Worm (Caenorhabditis elegans) whole organism, mixed stage, embryonic: Measurements from ENCODE around the gene wrt-9.

Source experiments
- M03D4.4 ChIP-seq: sonication (generic microtip); optimal IDR thresholded peaks from 2 replicates; lab custom pipeline; 2017; ENCODE audit warnings: mild to moderate bottlenecking, missing genetic modification characterization, missing compliant biosample characterization
- bed-3 ChIP-seq: fragments of 200-800 bp; sonication (Bioruptor generic); optimal IDR thresholded peaks from 3 replicates; lab custom pipeline; 2018; ENCODE audit warnings: mild to moderate bottlenecking, missing genetic modification characterization, moderate library complexity, missing compliant biosample characterization
- blmp-1 ChIP-seq: fragments of 150-350 bp; optimal IDR thresholded peaks from 2 replicates; lab custom pipeline; 2014; ENCODE audit warnings: missing biosample characterization, missing genetic modification characterization
- ceh-39 ChIP-seq: fragments of 150-350 bp; optimal IDR thresholded peaks from 2 replicates; lab custom pipeline; 2014; ENCODE audit warnings: missing biosample characterization, missing genetic modification characterization
- ceh-43 ChIP-seq: fragments of 200-800 bp; sonication (Bioruptor generic); optimal IDR thresholded peaks from 2 replicates; lab custom pipeline; 2018; ENCODE audit warnings: mild to moderate bottlenecking, missing genetic modification characterization, moderate library complexity, missing compliant biosample characterization
- ceh-83 ChIP-seq: fragments of 200-800 bp; sonication (Bioruptor generic); optimal IDR thresholded peaks from 2 replicates; lab custom pipeline; 2018; ENCODE audit warnings: mild to moderate bottlenecking, missing genetic modification characterization, missing compliant biosample characterization
- cnd-1 ChIP-seq: fragments of 200-800 bp; sonication (Bioruptor generic); optimal IDR thresholded peaks from 2 replicates; lab custom pipeline; 2018; ENCODE audit warnings: mild to moderate bottlenecking, missing genetic modification characterization, missing compliant biosample characterization
- drap-1 ChIP-seq: fragments of 200-800 bp; sonication (Bioruptor generic); optimal IDR thresholded peaks from 3 replicates; lab custom pipeline; 2018; ENCODE audit warnings: mild to moderate bottlenecking, missing genetic modification characterization, missing compliant biosample characterization
- elt-1 ChIP-seq: sonication (generic microtip); optimal IDR thresholded peaks from 2 replicates; lab custom pipeline; 2017; ENCODE audit warnings: missing genetic modification characterization, mild to moderate bottlenecking, missing compliant biosample characterization, antibody characterized with exemption, moderate library complexity, borderline replicate concordance; ENCODE audit not compliant: insufficient read depth
- ham-2 ChIP-seq: fragments of 200-800 bp; sonication (Bioruptor generic); optimal IDR thresholded peaks from 2 replicates; lab custom pipeline; 2018; ENCODE audit warnings: mild to moderate bottlenecking, missing genetic modification characterization, missing compliant biosample characterization
- hlh-1 ChIP-seq: fragments of 150-350 bp; optimal IDR thresholded peaks from 2 replicates; lab custom pipeline; 2014; ENCODE audit warnings: missing biosample characterization, missing genetic modification reagents, missing genetic modification characterization
- lin-13 ChIP-seq: fragments of 150-350 bp; optimal IDR thresholded peaks from 2 replicates; lab custom pipeline; 2014; ENCODE audit warnings: missing biosample characterization, missing genetic modification characterization
- lin-32 ChIP-seq: fragments of 200-800 bp; sonication (Bioruptor generic); optimal IDR thresholded peaks from 2 replicates; lab custom pipeline; 2018; ENCODE audit warnings: mild to moderate bottlenecking, missing genetic modification characterization, missing compliant biosample characterization
- lsy-2 ChIP-seq: fragments of 150-350 bp; optimal IDR thresholded peaks from 2 replicates; lab custom pipeline; 2014; ENCODE audit warnings: missing biosample characterization, missing genetic modification characterization
- mab-5 ChIP-seq: fragments of 150-350 bp; optimal IDR thresholded peaks from 2 replicates; lab custom pipeline; 2014; ENCODE audit warnings: missing biosample characterization, missing genetic modification characterization
- mep-1 ChIP-seq: fragments of 150-350 bp; optimal IDR thresholded peaks from 2 replicates; lab custom pipeline; 2017; ENCODE audit warnings: missing biosample characterization, missing genetic modification reagents, missing genetic modification characterization, inconsistent platforms
- nhr-12 ChIP-seq: fragments of 150-350 bp; optimal IDR thresholded peaks from 2 replicates; lab custom pipeline; 2014; ENCODE audit warnings: missing biosample characterization, missing genetic modification characterization
- nhr-2 ChIP-seq: fragments of 150-350 bp; optimal IDR thresholded peaks from 2 replicates; lab custom pipeline; 2014; ENCODE audit warnings: missing biosample characterization, missing genetic modification characterization
- nhr-237 ChIP-seq: fragments of 150-350 bp; optimal IDR thresholded peaks from 2 replicates; lab custom pipeline; 2014; ENCODE audit warnings: missing biosample characterization, missing genetic modification characterization
- nhr-28 ChIP-seq: fragments of 150-350 bp; optimal IDR thresholded peaks from 2 replicates; lab custom pipeline; 2014; ENCODE audit warnings: missing biosample characterization, missing genetic modification characterization
- nhr-76 ChIP-seq: sonication (generic microtip); optimal IDR thresholded peaks from 2 replicates; lab custom pipeline; 2017; ENCODE audit warnings: missing biosample characterization, missing genetic modification characterization
- pha-4 ChIP-seq: fragments of 150-350 bp; optimal IDR thresholded peaks from 2 replicates; lab custom pipeline; 2018; ENCODE audit warnings: missing biosample characterization, missing genetic modification reagents, missing genetic modification characterization
- sem-2 ChIP-seq: fragments of 200-800 bp; sonication (Bioruptor generic); optimal IDR thresholded peaks from 2 replicates; lab custom pipeline; 2018; ENCODE audit warnings: mild to moderate bottlenecking, missing genetic modification characterization, missing compliant biosample characterization
- snpc-4 ChIP-seq: fragments of 150-350 bp; optimal IDR thresholded peaks from 2 replicates; lab custom pipeline; 2014; ENCODE audit warnings: missing biosample characterization, missing genetic modification characterization
- sptf-1 ChIP-seq: sonication (generic microtip); optimal IDR thresholded peaks from 2 replicates; lab custom pipeline; 2017; ENCODE audit warnings: mild to moderate bottlenecking, missing genetic modification characterization, moderate library complexity, missing compliant biosample characterization
- unc-120 ChIP-seq: sonication (generic microtip); optimal IDR thresholded peaks from 2 replicates; lab custom pipeline; 2017; ENCODE audit warnings: missing genetic modification characterization, missing compliant biosample characterization; ENCODE audit not compliant: poor library complexity, severe bottlenecking
- unc-39 ChIP-seq: fragments of 150-350 bp; optimal IDR thresholded peaks from 2 replicates; lab custom pipeline; 2014; ENCODE audit warnings: missing biosample characterization, missing genetic modification characterization
- zip-8 ChIP-seq: fragments of 150-350 bp; optimal IDR thresholded peaks from 2 replicates; lab custom pipeline; 2014; ENCODE audit warnings: missing biosample characterization, missing genetic modification characterization
- ztf-11 ChIP-seq: fragments of 150-350 bp; optimal IDR thresholded peaks from 2 replicates; lab custom pipeline; 2014; ENCODE audit warnings: missing biosample characterization, missing genetic modification characterization

wrt-9 gene

ce11 chrX:1538830-1539229 lies 37.6 kb upstream of the wrt-9 start:
- TF ChIP-seq zip-8 (tag; lab: Kevin White, UChicago): no peak
- no peak for TF ChIP-seq ceh-39 (tag; lab: Kevin White, UChicago)
- no peak for TF ChIP-seq nhr-12 (tag; lab: Kevin White, UChicago)
- TF ChIP-seq nhr-237 (tag; lab: Kevin White, UChicago): no peak
- no peak for TF ChIP-seq ztf-11 (tag; lab: Kevin White, UChicago)
- TF ChIP-seq lin-13 (tag; lab: Kevin White, UChicago): no peak
- no peak for TF ChIP-seq unc-120 (tag; lab: Kevin White, UChicago)
- no peak for TF ChIP-seq ham-2 (GFP tag; lab: Kevin White, UChicago)
- no peak for TF ChIP-seq cnd-1 (tag; lab: Kevin White, UChicago)
- no peak for TF ChIP-seq hlh-1 (tag; lab: Kevin White, UChicago)
- TF ChIP-seq lsy-2: no peak

ce11 chrX:1541072-1541471 lies 35.4 kb upstream of the wrt-9 start:
- TF ChIP-seq M03D4.4 (tag; lab: Kevin White, UChicago): no peak
- TF ChIP-seq mab-5 (tag; lab: Kevin White, UChicago): no peak
- no peak for TF ChIP-seq pha-4 (tag; lab: Kevin White, UChicago)

ce11 chrX:1543432-1543831 lies 33.0 kb upstream of the wrt-9 start:
- TF ChIP-seq ceh-39 (tag; lab: Kevin White, UChicago): no peak
- TF ChIP-seq mab-5 (tag; lab: Kevin White, UChicago): no peak
- no peak for TF ChIP-seq zip-8 (tag; lab: Kevin White, UChicago)
- no peak for TF ChIP-seq pha-4 (tag; lab: Kevin White, UChicago)
- no peak for TF ChIP-seq ceh-43 (GFP tag; lab: Kevin White, UChicago)
- no peak for TF ChIP-seq nhr-28 (tag; lab: Kevin White, UChicago)
- TF ChIP-seq ham-2 (GFP tag; lab: Kevin White, UChicago): no peak
- TF ChIP-seq nhr-237 (tag; lab: Kevin White, UChicago): no peak
- TF ChIP-seq blmp-1: no peak
- TF ChIP-seq unc-39 (tag; lab: Kevin White, UChicago): no peak
- no peak for TF ChIP-seq bed-3
- TF ChIP-seq unc-120 (tag; lab: Kevin White, UChicago): no peak
- TF ChIP-seq elt-1 (tag; lab: Kevin White, UChicago): no peak
- no peak for TF ChIP-seq hlh-1 (tag; lab: Kevin White, UChicago)
- TF ChIP-seq cnd-1 (tag; lab: Kevin White, UChicago): no peak
- TF ChIP-seq nhr-2: no peak
- TF ChIP-seq mep-1 (tag; lab: Kevin White, UChicago): no peak
- TF ChIP-seq ceh-83 (GFP tag; lab: Kevin White, UChicago): no peak
- TF ChIP-seq sem-2: no peak

- TF ChIP-seq pha-4 (tag; lab: Kevin White, UChicago) (no peak), unc-120 (tag; lab: Kevin White, UChicago) (no peak), blmp-1 (no peak), ceh-83 (GFP tag; lab: Kevin White, UChicago) (no peak), sptf-1 (tag; lab: Kevin White, UChicago) (no peak), sem-2 (no peak), snpc-4 (no peak), mep-1 (tag; lab: Kevin White, UChicago) (no peak), mab-5 (tag; lab: Kevin White, UChicago) (no peak), drap-1 (GFP tag; lab: Kevin White, UChicago) (no peak), nhr-237 (tag; lab: Kevin White, UChicago) (no peak), bed-3 (no peak), lin-13 (tag; lab: Kevin White, UChicago) (no peak), ham-2 (GFP tag; lab: Kevin White, UChicago) (no peak), elt-1 (tag; lab: Kevin White, UChicago) (no peak), lin-32 (no peak), unc-39 (tag; lab: Kevin White, UChicago) (no peak)
These were observed 29.4 kb upstream of the wrt-9 start, which contains the start of gene K06A9.1 for ce11 chrX:1546878-1547555. K06A9.1 (plus strand) TSS chrX:1547505.

- no peak for TF ChIP-seq ceh-43 (GFP tag; lab: Kevin White, UChicago)
- TF ChIP-seq nhr-76: no peak
- TF ChIP-seq, all 35 proteins: peak for 0
These were observed 27.3 kb upstream of the wrt-9 start for ce11 chrX:1549095-1549494.
